Worm (Caenorhabditis elegans) whole organism, L4/young adult: ENCODE results near the gene twk-32.

Experiments used
- W03F9.2 ChIP-seq: fragments of 150-350 bp; optimal IDR thresholded peaks from 2 replicates; lab custom pipeline; 2014; ENCODE audit warnings: missing biosample characterization, missing genetic modification characterization
- dao-5 ChIP-seq: sonication (generic microtip); optimal IDR thresholded peaks from 2 replicates; lab custom pipeline; 2016; ENCODE audit warnings: missing genotype, missing genetic modification characterization, moderate library complexity, missing compliant biosample characterization
- him-1 ChIP-seq: sonication (generic microtip); optimal IDR thresholded peaks from 2 replicates; lab custom pipeline; 2016; ENCODE audit warnings: missing genotype, missing genetic modification reagents, missing genetic modification characterization, missing compliant biosample characterization

DNA sequence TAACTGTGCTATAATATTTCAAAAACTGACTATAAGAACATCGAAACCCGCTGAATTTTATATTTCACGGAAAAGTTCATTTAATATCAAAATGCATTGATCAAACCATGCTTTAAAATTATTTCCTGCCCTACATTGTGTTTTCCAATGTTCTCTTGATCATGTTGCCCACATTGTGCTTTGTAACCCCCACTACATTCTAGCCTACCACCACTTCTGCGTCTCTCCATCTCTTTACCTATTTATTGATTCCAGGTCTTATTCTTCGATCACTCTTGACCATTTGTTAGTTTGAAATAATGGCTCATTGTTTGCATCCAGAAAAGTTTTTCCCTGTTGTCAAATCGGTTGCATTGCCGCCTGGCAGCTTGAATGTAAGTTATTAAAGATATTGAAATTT, 14.3 kb upstream of the twk-32 start, which contains the start of gene decr-1.1:
- TF ChIP-seq him-1 (no peak), dao-5 (tag; lab: Kevin White, UChicago) (no peak), W03F9.2 (tag; lab: Kevin White, UChicago) (no peak)
